Fruit fly (Drosophila melanogaster) whole organism, embryonic: ENCODE measurements around the gene CG43062.

Experiments
- Blimp-1 ChIP-seq: fragments of 200-800 bp; sonication (Bioruptor generic); optimal IDR thresholded peaks from 3 replicates; lab custom pipeline; 2018; ENCODE audit warnings: missing biosample characterization, missing genetic modification characterization, mild to moderate bottlenecking, moderate library complexity, missing genetic modification reagents
- CG12155 ChIP-seq: fragments of 200-800 bp; sonication (Bioruptor generic); optimal IDR thresholded peaks from 3 replicates; lab custom pipeline; 2016; ENCODE audit warnings: missing biosample characterization, missing genetic modification characterization
- CG12659 ChIP-seq: fragments of 200-800 bp; sonication (Bioruptor generic); optimal IDR thresholded peaks from 3 replicates; lab custom pipeline; 2017; ENCODE audit warnings: mild to moderate bottlenecking, missing biosample characterization, missing genetic modification reagents, missing genetic modification characterization
- CG13894 ChIP-seq: fragments of 200-800 bp; sonication (Bioruptor generic); optimal IDR thresholded peaks from 3 replicates; lab custom pipeline; 2018; ENCODE audit warnings: missing biosample characterization, mild to moderate bottlenecking, missing genetic modification characterization, moderate library complexity
- CG2120 ChIP-seq: fragments of 200-800 bp; sonication (Bioruptor generic); optimal IDR thresholded peaks from 3 replicates; lab custom pipeline; 2016; ENCODE audit warnings: missing biosample characterization, missing genetic modification characterization
- CG3838 ChIP-seq: fragments of 200-800 bp; sonication (Bioruptor generic); optimal IDR thresholded peaks from 3 replicates; lab custom pipeline; 2016; ENCODE audit warnings: missing biosample characterization, missing genetic modification characterization
- CG4328 ChIP-seq: fragments of 200-800 bp; sonication (Bioruptor generic); optimal IDR thresholded peaks from 3 replicates; lab custom pipeline; 2017; ENCODE audit warnings: missing biosample characterization, missing genetic modification reagents, missing genetic modification characterization
- CG4360 ChIP-seq: fragments of 200-800 bp; sonication (Bioruptor generic); IDR thresholded peaks from 2 replicates; pipeline ENCODE4 v1.3.6; 2022; ENCODE audit warnings: missing biosample characterization, missing genetic modification characterization
- CG7786 ChIP-seq: fragments of 200-800 bp; sonication (Bioruptor generic); optimal IDR thresholded peaks from 2 replicates; lab custom pipeline; 2016; ENCODE audit warnings: missing biosample characterization, missing genetic modification characterization
- CG7987 ChIP-seq: fragments of 200-800 bp; sonication (Bioruptor generic); optimal IDR thresholded peaks from 2 replicates; lab custom pipeline; 2018; ENCODE audit warnings: missing biosample characterization, mild to moderate bottlenecking, missing genetic modification characterization, moderate library complexity
- CG9609 ChIP-seq: fragments of 200-800 bp; sonication (Bioruptor generic); optimal IDR thresholded peaks from 3 replicates; lab custom pipeline; 2016; ENCODE audit warnings: missing biosample characterization, missing genetic modification characterization
- D ChIP-seq, 2 experiments: fragments of 200-800 bp in 1 of 2; fragments of >200 bp in 1 of 2; sonication (Bioruptor generic) in 1 of 2; optimal IDR thresholded peaks; 2 replicates in 1 of 2; 3 replicates in 1 of 2; lab custom pipeline; 2017; ENCODE audit warnings: mild to moderate bottlenecking in 1 of 2, missing biosample characterization in 1 of 2, missing genetic modification characterization in 1 of 2, missing genetic modification reagents in 1 of 2
- D19B ChIP-seq: fragments of 200-800 bp; sonication (Bioruptor generic); optimal IDR thresholded peaks from 2 replicates; lab custom pipeline; 2017; ENCODE audit warnings: missing biosample characterization, mild to moderate bottlenecking, missing genetic modification characterization
- Dip3 ChIP-seq: fragments of 200-800 bp; sonication (Bioruptor generic); optimal IDR thresholded peaks from 3 replicates; lab custom pipeline; 2016; ENCODE audit warnings: missing biosample characterization, missing genetic modification characterization
- HLH4C ChIP-seq: fragments of 200-800 bp; sonication (Bioruptor generic); IDR thresholded peaks from 3 replicates; pipeline ENCODE4 v1.3.6; 2022; ENCODE audit warnings: missing biosample characterization, missing genetic modification characterization; ENCODE audit not compliant: partially characterized antibody
- Lpt ChIP-seq: fragments of >200 bp; optimal IDR thresholded peaks from 2 replicates; lab custom pipeline; 2018; ENCODE audit warnings: missing biosample characterization, missing genetic modification characterization
- Max ChIP-seq: fragments of 200-800 bp; sonication (Bioruptor generic); optimal IDR thresholded peaks from 2 replicates; lab custom pipeline; 2016; ENCODE audit warnings: missing biosample characterization, mild to moderate bottlenecking, missing genetic modification characterization
- Med ChIP-seq: fragments of 200-800 bp; sonication (Bioruptor generic); peaks from one replicate; lab custom pipeline; 2016; ENCODE audit warnings: missing biosample characterization, missing genetic modification characterization, mild to moderate bottlenecking, inconsistent platforms, moderate library complexity
- NK7.1 ChIP-seq: fragments of 200-800 bp; sonication (Bioruptor generic); optimal IDR thresholded peaks from 3 replicates; lab custom pipeline; 2016; ENCODE audit warnings: missing biosample characterization, missing genetic modification characterization
- Nf-YB ChIP-seq: fragments of 200-800 bp; sonication (Bioruptor generic); optimal IDR thresholded peaks from 3 replicates; lab custom pipeline; 2019; ENCODE audit warnings: missing biosample characterization, mild to moderate bottlenecking, missing genetic modification characterization, moderate library complexity
- Optix ChIP-seq: fragments of 200-800 bp; sonication (Bioruptor generic); IDR thresholded peaks from 3 replicates; pipeline ENCODE4 v1.3.6; 2022; ENCODE audit warnings: missing biosample characterization, missing genetic modification characterization
- Sin3A ChIP-seq: fragments of >200 bp; optimal IDR thresholded peaks from 2 replicates; lab custom pipeline; 2018
- Sry-δ ChIP-seq: fragments of 200-800 bp; sonication (Bioruptor generic); optimal IDR thresholded peaks from 2 replicates; lab custom pipeline; 2016; ENCODE audit warnings: missing biosample characterization, missing genetic modification characterization
- Trl ChIP-seq, 3 experiments: fragments of >200 bp in 2 of 3; fragments of 200-800 bp in 1 of 3; sonication (Bioruptor generic) in 1 of 3; optimal IDR thresholded peaks; 2 replicates in 1 of 3; 3 replicates in 2 of 3; lab custom pipeline; 2016 to 2017; ENCODE audit warnings: missing biosample characterization in 1 of 3, missing genetic modification characterization in 1 of 3
- abd-A ChIP-seq: fragments of 200-800 bp; sonication (Bioruptor generic); optimal IDR thresholded peaks from 3 replicates; lab custom pipeline; 2019; ENCODE audit warnings: missing biosample characterization, mild to moderate bottlenecking, missing genetic modification characterization, moderate library complexity
- cg ChIP-seq: fragments of 200-800 bp; sonication (Bioruptor generic); optimal IDR thresholded peaks from 3 replicates; lab custom pipeline; 2019; ENCODE audit warnings: missing biosample characterization, mild to moderate bottlenecking, missing genetic modification characterization, moderate library complexity
- eyg ChIP-seq: fragments of 200-800 bp; sonication (Bioruptor generic); optimal IDR thresholded peaks from 3 replicates; lab custom pipeline; 2016; ENCODE audit warnings: missing biosample characterization, missing genetic modification characterization
- grn ChIP-seq: fragments of 200-800 bp; sonication (Bioruptor generic); optimal IDR thresholded peaks from 3 replicates; lab custom pipeline; 2017; ENCODE audit warnings: missing biosample characterization, missing genetic modification characterization
- kni ChIP-seq: fragments of 200-800 bp; sonication (Bioruptor generic); optimal IDR thresholded peaks from 3 replicates; lab custom pipeline; 2017; ENCODE audit warnings: mild to moderate bottlenecking, missing biosample characterization, missing genetic modification reagents, missing genetic modification characterization
- lola ChIP-seq, 3 experiments: fragments of >200 bp in 2 of 3; fragments of 200-800 bp in 1 of 3; sonication (Bioruptor generic) in 1 of 3; optimal IDR thresholded peaks; 2 replicates each; lab custom pipeline; 2017 to 2019; ENCODE audit warnings: missing biosample characterization in 3 of 3, missing genetic modification characterization in 3 of 3, mild to moderate bottlenecking in 1 of 3, moderate library complexity in 1 of 3
- nerfin-1 ChIP-seq: fragments of 200-800 bp; sonication (Bioruptor generic); optimal IDR thresholded peaks from 3 replicates; lab custom pipeline; 2019; ENCODE audit warnings: missing biosample characterization, mild to moderate bottlenecking, missing genetic modification characterization, moderate library complexity
- onecut ChIP-seq: fragments of 200-800 bp; sonication (Bioruptor generic); IDR thresholded peaks from 2 replicates; pipeline ENCODE4 v1.3.6; 2022; ENCODE audit warnings: missing biosample characterization, missing genetic modification characterization
- pros ChIP-seq: fragments of 200-800 bp; sonication (Bioruptor generic); optimal IDR thresholded peaks from 3 replicates; lab custom pipeline; 2019; ENCODE audit warnings: missing biosample characterization, mild to moderate bottlenecking, missing genetic modification characterization, moderate library complexity
- row ChIP-seq: fragments of 200-800 bp; sonication (Bioruptor generic); IDR thresholded peaks from 3 replicates; pipeline ENCODE4 v1.3.6; 2022; ENCODE audit warnings: missing biosample characterization, missing genetic modification characterization
- salm ChIP-seq: fragments of 200-800 bp; sonication (Bioruptor generic); optimal IDR thresholded peaks from 2 replicates; lab custom pipeline; 2018; ENCODE audit warnings: missing biosample characterization, mild to moderate bottlenecking, missing genetic modification characterization
- seq ChIP-seq: fragments of 200-800 bp; sonication (Bioruptor generic); IDR thresholded peaks from 2 replicates; pipeline ENCODE4 v1.3.6; 2022; ENCODE audit warnings: missing biosample characterization, missing genetic modification characterization
- sqz ChIP-seq: fragments of 200-800 bp; sonication (Bioruptor generic); optimal IDR thresholded peaks from 3 replicates; lab custom pipeline; 2018; ENCODE audit warnings: missing biosample characterization, mild to moderate bottlenecking, missing genetic modification characterization
- tll ChIP-seq, 2 experiments: fragments of 200-800 bp in 1 of 2; fragments of >200 bp in 1 of 2; sonication (Bioruptor generic) in 1 of 2; optimal IDR thresholded peaks; 2 replicates each; lab custom pipeline; 2017 to 2019; ENCODE audit warnings: missing biosample characterization in 2 of 2, missing genetic modification characterization in 2 of 2, mild to moderate bottlenecking in 1 of 2, moderate library complexity in 1 of 2
- twi ChIP-seq: fragments of 200-800 bp; optimal IDR thresholded peaks from 2 replicates; lab custom pipeline; 2019; ENCODE audit warnings: missing biosample characterization, mild to moderate bottlenecking, missing genetic modification characterization, moderate library complexity
- wdn ChIP-seq: fragments of 200-800 bp; sonication (Bioruptor generic); IDR thresholded peaks from 2 replicates; pipeline ENCODE4 v1.3.6; 2022; ENCODE audit warnings: missing biosample characterization, missing genetic modification characterization
- z ChIP-seq: fragments of 200-800 bp; sonication (Bioruptor generic); IDR thresholded peaks from 3 replicates; pipeline ENCODE4 v1.3.6; 2022; ENCODE audit warnings: missing biosample characterization, missing genetic modification characterization

CG43062 gene

DNA sequence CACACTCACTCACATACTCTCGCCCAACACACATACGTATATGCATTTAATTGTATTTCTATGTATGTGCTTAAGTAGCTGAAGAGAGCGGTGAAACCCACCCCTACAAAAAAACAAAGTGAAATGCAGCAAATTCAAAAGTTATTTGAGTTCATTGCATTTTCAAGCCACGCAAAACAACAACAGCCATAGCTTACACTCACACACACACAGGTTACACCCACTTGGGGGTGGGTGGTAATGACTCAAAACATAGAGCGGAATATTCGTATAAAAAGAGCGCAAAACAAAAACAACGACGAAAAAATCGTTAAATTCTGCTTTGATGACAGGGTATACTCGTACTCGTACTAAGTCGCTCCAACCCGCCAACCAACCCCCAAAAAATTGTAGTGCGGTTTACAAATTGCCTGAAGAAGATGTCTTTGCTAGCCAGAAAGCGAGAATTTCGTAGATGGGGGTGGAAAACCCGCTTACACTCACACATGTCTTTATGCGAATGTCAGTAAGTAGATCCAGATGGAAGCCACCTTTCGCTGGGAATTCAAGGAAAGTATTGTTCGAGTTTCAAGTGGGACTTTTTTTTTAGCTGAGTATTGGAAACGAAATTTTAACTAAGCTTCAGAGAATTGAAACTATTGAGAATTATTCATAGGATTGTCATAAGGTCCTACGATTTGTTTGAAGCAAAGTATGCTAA, 26.1 kb downstream of the CG43062 start:
- TF ChIP-seq eyg (GFP tag; lab: Kevin White, UChicago): no peak
- no peak for TF ChIP-seq Dip3 (GFP tag; lab: Kevin White, UChicago)
- TF ChIP-seq Max: no peak
- no peak for TF ChIP-seq CG2120
- no peak for TF ChIP-seq Lpt (GFP tag; lab: Kevin White, UChicago)
- no peak for TF ChIP-seq lola (GFP tag; optimal IDR thresholded peaks at IDR 0.05; lab: Kevin White, UChicago)
- TF ChIP-seq Blimp-1: no peak
- no peak for TF ChIP-seq Optix (GFP tag; lab: Robert Waterston, UW)
- no peak for TF ChIP-seq wdn
- peak; percentile 82 for TF ChIP-seq cg
- TF ChIP-seq Sry-δ (GFP tag; lab: Kevin White, UChicago): no peak
- peak in 1 of 2 experiments; percentile 16 for TF ChIP-seq tll (GFP tag; optimal IDR thresholded peaks at IDR 0.05; lab: Kevin White, UChicago)
- peak; percentile 24 for TF ChIP-seq CG13894
- TF ChIP-seq HLH4C (GFP tag; lab: Robert Waterston, UW): no peak
- no peak for TF ChIP-seq grn (GFP tag; lab: Kevin White, UChicago)
- TF ChIP-seq CG12155 (GFP tag; lab: Kevin White, UChicago): no peak
- no peak for TF ChIP-seq CG12659 (GFP tag; lab: Kevin White, UChicago)
- TF ChIP-seq D (optimal IDR thresholded peaks at IDR 0.05; lab: Kevin White, UChicago): no peak
- TF ChIP-seq D (GFP tag; optimal IDR thresholded peaks at IDR 0.05; lab: Kevin White, UChicago): no peak
- no peak for TF ChIP-seq CG7786 (GFP tag; lab: Kevin White, UChicago)
- TF ChIP-seq pros (GFP tag; lab: Kevin White, UChicago): peak; percentile 97
- peak; percentile 13 for TF ChIP-seq sqz
- TF ChIP-seq kni: peak; percentile 25
- TF ChIP-seq CG4328: no peak
- peak; percentile 94 for TF ChIP-seq twi (tag; lab: Kevin White, UChicago)
- no peak for TF ChIP-seq Sin3A (lab: Kevin White, UChicago)
- TF ChIP-seq nerfin-1: peak; percentile 42
- peak; percentile 75 for TF ChIP-seq onecut
- no peak for TF ChIP-seq CG7987 (GFP tag; lab: Kevin White, UChicago)
- TF ChIP-seq CG9609 (GFP tag; lab: Kevin White, UChicago): no peak
- TF ChIP-seq CG4360 (GFP tag; lab: Robert Waterston, UW): 0 out of 2 replicates have a peak, but pooled peaks have one; percentile 58
- TF ChIP-seq seq: peak; percentile 72; the same call in 1 of the 2 replicates
- TF ChIP-seq NK7.1 (GFP tag; lab: Kevin White, UChicago): no peak
- TF ChIP-seq D19B (GFP tag; lab: Kevin White, UChicago): peak; percentile 20
- TF ChIP-seq abd-A: peak; percentile 83
- peak in 1 of 2 experiments; percentile 19 for TF ChIP-seq Trl (optimal IDR thresholded peaks at IDR 0.05; lab: Kevin White, UChicago)
- no peak for TF ChIP-seq Trl (GFP tag; optimal IDR thresholded peaks at IDR 0.05; lab: Kevin White, UChicago)
- peak; percentile 88 for TF ChIP-seq z
- no peak for TF ChIP-seq Nf-YB (GFP tag; lab: Kevin White, UChicago)
- TF ChIP-seq CG3838 (GFP tag; lab: Kevin White, UChicago): no peak
- TF ChIP-seq Med (GFP tag; lab: Kevin White, UChicago): peak; percentile 63
- no peak for TF ChIP-seq salm (tag; lab: Kevin White, UChicago)
- TF ChIP-seq row: peak; percentile 22; the same call in 1 of the 3 replicates
